Fruit fly (Drosophila melanogaster): Measurements from ENCODE around the gene CG6937.

Gene CG6937

dm6 chr3R:22547585-22548022, 37.0 kb upstream of the CG6937 start, which contains the start of gene AdipoR:
Gene AdipoR, minus strand, starts transcription at chr3R:22547846.
- TF ChIP-seq jim (GFP tag; optimal IDR thresholded peaks at IDR 0.05) (no peak), dmrt93B (GFP tag; optimal IDR thresholded peaks at IDR 0.05) (no peak), pan (optimal IDR thresholded peaks at IDR 0.05) (no peak), GATAd (GFP tag; optimal IDR thresholded peaks at IDR 0.05) (no peak), Myc (optimal IDR thresholded peaks at IDR 0.05) (no peak), Hr78 (GFP tag; optimal IDR thresholded peaks at IDR 0.05) (no peak), Abd-B (GFP tag; optimal IDR thresholded peaks at IDR 0.05) (no peak), Hr83 (GFP tag; optimal IDR thresholded peaks at IDR 0.05; ENCODE audit: poor library complexity, severe bottlenecking) (no peak), N (GFP tag; optimal IDR thresholded peaks at IDR 0.05) (no peak), br (GFP tag; optimal IDR thresholded peaks at IDR 0.05) (no peak), Dfd (GFP tag; optimal IDR thresholded peaks at IDR 0.05) (no peak), h (GFP tag; optimal IDR thresholded peaks at IDR 0.05) (peak; percentile 43), Mio (GFP tag; optimal IDR thresholded peaks at IDR 0.05) (no peak), fru (GFP tag; optimal IDR thresholded peaks at IDR 0.05) (peak; percentile 1), CrebA (GFP tag; optimal IDR thresholded peaks at IDR 0.05; ENCODE audit: borderline replicate concordance) (no peak), sage (GFP tag; optimal IDR thresholded peaks at IDR 0.05) (no peak), CG32264 (GFP tag; optimal IDR thresholded peaks at IDR 0.05) (no peak), brk (GFP tag; optimal IDR thresholded peaks at IDR 0.05) (no peak), HLH106 (tag; optimal IDR thresholded peaks at IDR 0.05) (no peak), CG9705 (GFP tag; optimal IDR thresholded peaks at IDR 0.05) (no peak), dsf (GFP tag; optimal IDR thresholded peaks at IDR 0.05; ENCODE audit: borderline replicate concordance) (no peak), sv (GFP tag; optimal IDR thresholded peaks at IDR 0.05) (no peak), Hnf4 (GFP tag; optimal IDR thresholded peaks at IDR 0.05) (peak; percentile 11), tai (GFP tag; optimal IDR thresholded peaks at IDR 0.05) (no peak), woc (GFP tag; optimal IDR thresholded peaks at IDR 0.05) (no peak), lola (GFP tag; optimal IDR thresholded peaks at IDR 0.05) (no peak), OdsH (GFP tag; optimal IDR thresholded peaks at IDR 0.05) (peak; percentile 11), rgr (GFP tag; optimal IDR thresholded peaks at IDR 0.05) (peak; percentile 32), Rel (GFP tag; optimal IDR thresholded peaks at IDR 0.05) (no peak), Rel (tag; optimal IDR thresholded peaks at IDR 0.05) (peak; percentile 78), dl (GFP tag; optimal IDR thresholded peaks at IDR 0.05; ENCODE audit: insufficient read depth in 1 of 2, partially characterized antibody in 2 of 2) (no peak), ey (GFP tag; optimal IDR thresholded peaks at IDR 0.05) (no peak), Jra (GFP tag; optimal IDR thresholded peaks at IDR 0.05) (no peak), usp (GFP tag; optimal IDR thresholded peaks at IDR 0.05) (no peak), Vsx2 (GFP tag; optimal IDR thresholded peaks at IDR 0.05; ENCODE audit: partially characterized antibody) (no peak), foxo (GFP tag; optimal IDR thresholded peaks at IDR 0.05) (peak in 1 of 2 experiments; percentile 8), psq (GFP tag; optimal IDR thresholded peaks at IDR 0.05) (no peak), Sp1 (GFP tag; optimal IDR thresholded peaks at IDR 0.05) (peak; percentile 37), Dif (GFP tag; optimal IDR thresholded peaks at IDR 0.05; ENCODE audit: partially characterized antibody) (no peak)

- no peak for TF ChIP-seq N (GFP tag; optimal IDR thresholded peaks at IDR 0.05)
- no peak for TF ChIP-seq CrebA (GFP tag; optimal IDR thresholded peaks at IDR 0.05; ENCODE audit: borderline replicate concordance)
- TF ChIP-seq Vsx2 (GFP tag; optimal IDR thresholded peaks at IDR 0.05; ENCODE audit: partially characterized antibody): no peak
- no peak for TF ChIP-seq dsf (GFP tag; optimal IDR thresholded peaks at IDR 0.05; ENCODE audit: borderline replicate concordance)
- TF ChIP-seq h (GFP tag; optimal IDR thresholded peaks at IDR 0.05): no peak
- TF ChIP-seq pan (optimal IDR thresholded peaks at IDR 0.05): no peak
- TF ChIP-seq jim (GFP tag; optimal IDR thresholded peaks at IDR 0.05): no peak
- no peak for TF ChIP-seq dmrt93B (GFP tag; optimal IDR thresholded peaks at IDR 0.05)
- TF ChIP-seq Hr83 (GFP tag; optimal IDR thresholded peaks at IDR 0.05; ENCODE audit: poor library complexity, severe bottlenecking): no peak
- TF ChIP-seq Jra (GFP tag; optimal IDR thresholded peaks at IDR 0.05): no peak
- no peak for TF ChIP-seq Dif (GFP tag; optimal IDR thresholded peaks at IDR 0.05; ENCODE audit: partially characterized antibody)
- no peak for TF ChIP-seq usp (GFP tag; optimal IDR thresholded peaks at IDR 0.05)
- no peak for TF ChIP-seq Rel (GFP tag; optimal IDR thresholded peaks at IDR 0.05)
- no peak for TF ChIP-seq Rel (tag; optimal IDR thresholded peaks at IDR 0.05)
- TF ChIP-seq psq (GFP tag; optimal IDR thresholded peaks at IDR 0.05): no peak
- TF ChIP-seq CG32264 (GFP tag; optimal IDR thresholded peaks at IDR 0.05): no peak
- no peak for TF ChIP-seq Dfd (GFP tag; optimal IDR thresholded peaks at IDR 0.05)
- no peak for TF ChIP-seq fru (GFP tag; optimal IDR thresholded peaks at IDR 0.05)
- TF ChIP-seq GATAd (GFP tag; optimal IDR thresholded peaks at IDR 0.05): no peak
- TF ChIP-seq rgr (GFP tag; optimal IDR thresholded peaks at IDR 0.05): no peak
- no peak for TF ChIP-seq Hr78 (GFP tag; optimal IDR thresholded peaks at IDR 0.05)
Observed at dm6 chr3R:22550306-22550812, 34.2 kb upstream of the CG6937 start, which contains the start of gene bond. Gene bond, plus strand, starts transcription at chr3R:22550680.

All from whole organism, wandering third instar larva.